Worm (Caenorhabditis elegans) whole organism, early embryonic: ENCODE results near the gene K06A4.10.

Experiments used
- B0310.2 ChIP-seq: sonication (generic microtip); optimal IDR thresholded peaks from 2 replicates; lab custom pipeline; 2016; ENCODE audit warnings: mild to moderate bottlenecking, missing genetic modification characterization, missing compliant biosample characterization
- F13C5.2 ChIP-seq: sonication (generic microtip); optimal IDR thresholded peaks from 2 replicates; lab custom pipeline; 2017; ENCODE audit warnings: mild to moderate bottlenecking, missing genetic modification characterization, inconsistent platforms, missing compliant biosample characterization
- aly-1 ChIP-seq: sonication (generic microtip); optimal IDR thresholded peaks from 2 replicates; lab custom pipeline; 2016; ENCODE audit warnings: missing genetic modification characterization, missing compliant biosample characterization
- ama-1 ChIP-seq: fragments of 150-350 bp; optimal IDR thresholded peaks from 2 replicates; lab custom pipeline; 2014
- ceh-13 ChIP-seq: fragments of 200-800 bp; sonication (Bioruptor generic); optimal IDR thresholded peaks from 2 replicates; lab custom pipeline; 2018; ENCODE audit warnings: mild to moderate bottlenecking, missing genetic modification characterization, missing compliant biosample characterization
- ceh-36 ChIP-seq: sonication (generic microtip); optimal IDR thresholded peaks from 2 replicates; lab custom pipeline; 2016; ENCODE audit warnings: missing genetic modification characterization, inconsistent platforms, missing compliant biosample characterization
- ets-7 ChIP-seq: sonication (generic microtip); optimal IDR thresholded peaks from 2 replicates; lab custom pipeline; 2016; ENCODE audit warnings: missing genotype, missing genetic modification characterization, missing compliant biosample characterization
- flt-1 ChIP-seq: fragments of 200-800 bp; sonication (Bioruptor generic); IDR thresholded peaks from 2 replicates; pipeline ENCODE4 v1.3.6; 2022; ENCODE audit warnings: missing genetic modification characterization, missing compliant biosample characterization
- hmbx-1 ChIP-seq: sonication (generic microtip); optimal IDR thresholded peaks from 2 replicates; lab custom pipeline; 2016; ENCODE audit warnings: mild to moderate bottlenecking, missing genetic modification characterization, missing compliant biosample characterization
- hmg-4 ChIP-seq: fragments of 200-800 bp; sonication (Bioruptor generic); optimal IDR thresholded peaks from 2 replicates; lab custom pipeline; 2018; ENCODE audit warnings: mild to moderate bottlenecking, missing genetic modification characterization, missing compliant biosample characterization
- hnd-1 ChIP-seq: sonication (generic microtip); optimal IDR thresholded peaks from 2 replicates; lab custom pipeline; 2016; ENCODE audit warnings: missing genetic modification characterization, missing compliant biosample characterization
- pes-1 ChIP-seq: fragments of 200-800 bp; sonication (Bioruptor generic); IDR thresholded peaks from 2 replicates; pipeline ENCODE4 v1.3.6; 2022; ENCODE audit warnings: missing genetic modification reagents, missing genetic modification characterization, missing compliant biosample characterization
- scrt-1 ChIP-seq: fragments of 200-800 bp; sonication (Bioruptor generic); IDR thresholded peaks from 2 replicates; pipeline ENCODE4 v1.3.6; 2022; ENCODE audit warnings: missing genetic modification characterization, missing compliant biosample characterization
- sea-1 ChIP-seq: fragments of 200-800 bp; sonication (Bioruptor generic); conservative IDR thresholded peaks from 2 replicates; pipeline ENCODE4 v1.3.6; 2022; ENCODE audit warnings: missing genetic modification characterization, missing compliant biosample characterization
- tbx-11 ChIP-seq: fragments of 200-800 bp; sonication (Bioruptor generic); IDR thresholded peaks from 2 replicates; pipeline ENCODE4 v1.3.6; 2022; ENCODE audit warnings: missing genetic modification characterization, missing compliant biosample characterization
- tbx-37 ChIP-seq: fragments of 200-800 bp; sonication (Bioruptor generic); conservative IDR thresholded peaks from 2 replicates; pipeline ENCODE4 v1.3.6; 2022; ENCODE audit warnings: missing genetic modification reagents, missing genetic modification characterization, missing compliant biosample characterization
- tra-4 ChIP-seq: sonication (generic microtip); optimal IDR thresholded peaks from 2 replicates; lab custom pipeline; 2017; ENCODE audit warnings: missing genetic modification characterization, missing compliant biosample characterization

The K06A4.10 gene

ce11 chrV:9491440-9492160 is 2.0 kb upstream of the K06A4.10 start, which contains the start of gene K06A4.7:
K06A4.7 (minus strand) TSS chrV:9491490.
- no peak for TF ChIP-seq ceh-13
- no peak for TF ChIP-seq F13C5.2 (tag; lab: Kevin White, UChicago)
- TF ChIP-seq scrt-1 (GFP tag; lab: Robert Waterston, UW), result no peak
- TF ChIP-seq B0310.2 (tag; lab: Kevin White, UChicago), result no peak
- no peak for TF ChIP-seq ets-7
- TF ChIP-seq ceh-36 (tag; lab: Kevin White, UChicago), result no peak
- no peak for TF ChIP-seq sea-1 (GFP tag; lab: Robert Waterston, UW)

ce11 chrV:9485508-9485907 is 4.1 kb downstream of the K06A4.10 start:
- TF ChIP-seq sea-1 (GFP tag; lab: Robert Waterston, UW) (no peak), B0310.2 (tag; lab: Kevin White, UChicago) (no peak), ets-7 (no peak), hnd-1 (no peak), ceh-36 (tag; lab: Kevin White, UChicago) (no peak), scrt-1 (GFP tag; lab: Robert Waterston, UW) (no peak), pes-1 (GFP tag; lab: Robert Waterston, UW) (no peak), ama-1 (lab: Kevin White, UChicago) (no peak), tra-4 (tag; lab: Kevin White, UChicago) (no peak), flt-1 (GFP tag; lab: Robert Waterston, UW) (no peak), aly-1 (no peak), hmbx-1 (no peak), F13C5.2 (tag; lab: Kevin White, UChicago) (no peak), tbx-11 (no peak), hmg-4 (no peak), tbx-37 (GFP tag; lab: Robert Waterston, UW) (no peak), ceh-13 (no peak)

ce11 chrV:9483738-9484256 is 5.8 kb downstream of the K06A4.10 start, which contains the start of gene K06A4.2:
K06A4.2 (plus strand) TSS chrV:9484206.
- TF ChIP-seq pes-1 (GFP tag; lab: Robert Waterston, UW) (no peak), scrt-1 (GFP tag; lab: Robert Waterston, UW) (no peak), ceh-13 (no peak), ama-1 (lab: Kevin White, UChicago) (no peak), hnd-1 (no peak), F13C5.2 (tag; lab: Kevin White, UChicago) (no peak), tbx-11 (no peak), ceh-36 (tag; lab: Kevin White, UChicago) (no peak), tbx-37 (GFP tag; lab: Robert Waterston, UW) (no peak), B0310.2 (tag; lab: Kevin White, UChicago) (no peak), ets-7 (no peak), sea-1 (GFP tag; lab: Robert Waterston, UW) (no peak), aly-1 (no peak), hmg-4 (no peak), flt-1 (GFP tag; lab: Robert Waterston, UW) (no peak), hmbx-1 (no peak)

- TF ChIP-seq ets-7 (no peak), ama-1 (lab: Kevin White, UChicago) (no peak), tbx-11 (no peak), tra-4 (tag; lab: Kevin White, UChicago) (no peak), hmg-4 (no peak), scrt-1 (GFP tag; lab: Robert Waterston, UW) (no peak), ceh-36 (tag; lab: Kevin White, UChicago) (no peak), F13C5.2 (tag; lab: Kevin White, UChicago) (no peak), flt-1 (GFP tag; lab: Robert Waterston, UW) (no peak), tbx-37 (GFP tag; lab: Robert Waterston, UW) (no peak), hnd-1 (no peak), aly-1 (no peak), sea-1 (GFP tag; lab: Robert Waterston, UW) (no peak)
These were observed 9.0 kb downstream of the K06A4.10 start, which contains the start of gene K06A4.6 for ce11 chrV:9480566-9480965. K06A4.6 (minus strand) TSS chrV:9480666.

ce11 chrV:9477863-9478262 is 11.7 kb downstream of the K06A4.10 start, which contains the start of gene nas-3:
nas-3 (plus strand) TSS chrV:9478163.
- TF ChIP-seq tbx-37 (GFP tag; lab: Robert Waterston, UW) (no peak), ceh-13 (no peak), flt-1 (GFP tag; lab: Robert Waterston, UW) (no peak), aly-1 (no peak), hmg-4 (no peak), ama-1 (lab: Kevin White, UChicago) (no peak), hmbx-1 (no peak), scrt-1 (GFP tag; lab: Robert Waterston, UW) (no peak), ceh-36 (tag; lab: Kevin White, UChicago) (no peak), tra-4 (tag; lab: Kevin White, UChicago) (no peak), B0310.2 (tag; lab: Kevin White, UChicago) (no peak), tbx-11 (no peak), hnd-1 (no peak), sea-1 (GFP tag; lab: Robert Waterston, UW) (no peak), ets-7 (no peak), pes-1 (GFP tag; lab: Robert Waterston, UW) (no peak), F13C5.2 (tag; lab: Kevin White, UChicago) (no peak)

- TF ChIP-seq ama-1 (lab: Kevin White, UChicago) (no peak), tbx-11 (no peak), ceh-36 (tag; lab: Kevin White, UChicago) (no peak), hnd-1 (no peak), aly-1 (no peak)
These were observed 15.7 kb downstream of the K06A4.10 start for ce11 chrV:9473924-9474323.

ce11 chrV:9471675-9472074 is 17.9 kb downstream of the K06A4.10 start, which contains the start of gene flp-6:
flp-6 (plus strand) TSS chrV:9471975.
- TF ChIP-seq tbx-11 (no peak), ceh-13 (no peak), F13C5.2 (tag; lab: Kevin White, UChicago) (no peak), hnd-1 (no peak), tbx-37 (GFP tag; lab: Robert Waterston, UW) (no peak), sea-1 (GFP tag; lab: Robert Waterston, UW) (no peak), B0310.2 (tag; lab: Kevin White, UChicago) (no peak), hmbx-1 (no peak), pes-1 (GFP tag; lab: Robert Waterston, UW) (no peak), ets-7 (no peak), hmg-4 (no peak), aly-1 (no peak)
